Worm (Caenorhabditis elegans) whole organism, L4/young adult: ENCODE measurements around the gene gst-38.
"Not testable (repeated sequence)": the region's sequence is repeated elsewhere in the genome, so short reads cannot be mapped to it uniquely, and the experiment has no call there.

Experiments
- W03F9.2 ChIP-seq: fragments of 150-350 bp; optimal IDR thresholded peaks from 2 replicates; lab custom pipeline; 2014; ENCODE audit warnings: missing biosample characterization, missing genetic modification characterization
- him-1 ChIP-seq: sonication (generic microtip); optimal IDR thresholded peaks from 2 replicates; lab custom pipeline; 2016; ENCODE audit warnings: missing genotype, missing genetic modification reagents, missing genetic modification characterization, missing compliant biosample characterization

- TF ChIP-seq W03F9.2 (tag; lab: Kevin White, UChicago); him-1: not testable (repeated sequence)
Observed at ce11 chrV:15905530-15905929, 10.3 kb downstream of the gst-38 start, which contains the start of the genes F35E8.1 and F35E8.2.
